4 fruit fly cellular contexts compared by ENCODE assay signal in the genomic region with DNA sequence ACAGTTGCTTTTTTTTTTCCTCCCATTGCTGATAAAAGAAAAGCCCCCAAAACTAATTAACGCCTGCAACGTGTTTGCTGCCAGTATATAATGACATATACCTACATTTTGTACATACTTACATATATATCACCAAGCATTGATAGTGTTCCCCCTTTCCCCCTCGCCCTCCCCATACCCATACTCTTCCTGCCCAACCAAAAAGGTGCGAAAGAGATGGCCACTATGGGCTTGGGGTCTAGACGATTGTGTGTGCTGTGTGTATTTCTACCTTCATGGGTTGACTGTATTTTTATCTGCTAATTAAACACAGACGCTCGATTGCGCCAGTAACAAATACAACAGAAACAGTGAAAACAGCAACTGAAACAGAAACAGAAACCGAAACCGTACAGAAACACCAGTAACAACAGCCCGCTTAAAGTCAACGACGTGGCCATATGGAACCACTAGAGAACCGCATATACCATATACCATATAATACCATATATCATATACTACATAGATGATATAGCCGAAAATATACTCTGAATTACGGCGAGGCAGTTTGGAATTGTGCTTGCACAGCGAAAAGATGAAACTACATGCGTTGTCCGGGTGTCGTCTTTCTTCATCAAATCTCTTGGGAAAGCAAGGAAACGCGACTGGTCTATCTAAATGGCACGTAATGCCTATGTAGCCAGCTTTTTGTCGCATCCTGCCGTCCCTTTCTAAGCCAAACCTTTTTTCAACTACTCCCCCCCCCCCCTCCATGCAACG.
TF ChIP-seq lines count a peak whose summit lies in the region.

No protein-coding gene starts in this region.

- TF ChIP-seq CTCF in whole organism, embryonic (GFP tag; optimal IDR thresholded peaks at IDR 0.05; lab: Kevin White, UChicago) = no peak

TF ChIP-seq in whole organism, adult, 20 proteins besides CTCF, POLR2A, EP300 and RAD21:
- TF ChIP-seq cic (GFP tag; optimal IDR thresholded peaks at IDR 0.05; lab: Kevin White, UChicago) (peak; percentile 22), CG7045 (GFP tag; optimal IDR thresholded peaks at IDR 0.05; lab: Kevin White, UChicago) (no peak), tj (GFP tag; optimal IDR thresholded peaks at IDR 0.05; lab: Kevin White, UChicago) (peak; percentile 90)

TF ChIP-seq in whole organism, embryonic, 481 proteins besides CTCF, POLR2A, EP300 and RAD21:
- TF ChIP-seq dati (GFP tag; IDR thresholded peaks at IDR 0.05; lab: Robert Waterston, UW) (no peak), eyg (GFP tag; optimal IDR thresholded peaks at IDR 0.05; lab: Kevin White, UChicago) (no peak), mirr (GFP tag; optimal IDR thresholded peaks at IDR 0.05; lab: Kevin White, UChicago) (peak; percentile 42), kni (GFP tag; optimal IDR thresholded peaks at IDR 0.05; lab: Kevin White, UChicago) (peak; percentile 9), crol (GFP tag; IDR thresholded peaks at IDR 0.05; lab: Robert Waterston, UW) (peak; percentile 87), CG8290 (GFP tag; optimal IDR thresholded peaks at IDR 0.05; lab: Kevin White, UChicago) (no peak), CG8290 (tag; optimal IDR thresholded peaks at IDR 0.05; lab: Kevin White, UChicago) (peak in 1 of 2 experiments; percentile 15), Vsx1 (GFP tag; optimal IDR thresholded peaks at IDR 0.05; lab: Kevin White, UChicago) (peak; percentile 70), twi (tag; optimal IDR thresholded peaks at IDR 0.05; lab: Kevin White, UChicago) (peak; percentile 24), CG17359 (tag; optimal IDR thresholded peaks at IDR 0.05; lab: Kevin White, UChicago) (no peak), CG7745 (tag; optimal IDR thresholded peaks at IDR 0.05; lab: Kevin White, UChicago) (peak; percentile 17), chinmo (GFP tag; IDR thresholded peaks at IDR 0.05; lab: Robert Waterston, UW; ENCODE audit: partially characterized antibody) (0 out of 4 replicates have a peak, but pooled peaks have one; percentile 49), grau (tag; optimal IDR thresholded peaks at IDR 0.05; lab: Kevin White, UChicago) (peak; percentile 12), lab (GFP tag; optimal IDR thresholded peaks at IDR 0.05; lab: Kevin White, UChicago) (peak; percentile 31), cg (GFP tag; optimal IDR thresholded peaks at IDR 0.05; lab: Kevin White, UChicago) (peak; percentile 29), sug (tag; optimal IDR thresholded peaks at IDR 0.05; lab: Kevin White, UChicago) (peak; percentile 44), TFAM (GFP tag; optimal IDR thresholded peaks at IDR 0.05; lab: Kevin White, UChicago) (no peak), exex (tag; optimal IDR thresholded peaks at IDR 0.05; lab: Kevin White, UChicago) (peak; percentile 59), CG10543 (GFP tag; optimal IDR thresholded peaks at IDR 0.05; lab: Kevin White, UChicago) (peak; percentile 54), CG18599 (GFP tag; optimal IDR thresholded peaks at IDR 0.05; lab: Kevin White, UChicago) (peak; percentile 13), CG2678 (tag; optimal IDR thresholded peaks at IDR 0.05; lab: Kevin White, UChicago) (peak; percentile 0), GATAe (GFP tag; conservative IDR thresholded peaks at IDR 0.05; lab: Robert Waterston, UW) (peak; percentile 55; the same call in 1 of the 2 replicates), CG32532 (GFP tag; IDR thresholded peaks at IDR 0.05; lab: Robert Waterston, UW) (no peak)
TF ChIP-seq in whole organism, embryonic: peak in this region for 17.

TF ChIP-seq in whole organism, prepupa, 60 proteins besides CTCF, POLR2A, EP300 and RAD21:
- TF ChIP-seq fkh (GFP tag; optimal IDR thresholded peaks at IDR 0.05; lab: Kevin White, UChicago) (peak; percentile 76), CG32006 (GFP tag; optimal IDR thresholded peaks at IDR 0.05; lab: Kevin White, UChicago) (no peak)

TF ChIP-seq in whole organism, wandering third instar larva, 38 proteins besides CTCF, POLR2A, EP300 and RAD21:
- TF ChIP-seq CrebA (GFP tag; optimal IDR thresholded peaks at IDR 0.05; lab: Kevin White, UChicago; ENCODE audit: borderline replicate concordance) = peak; percentile 1
- no peak for TF ChIP-seq Rel (GFP tag; optimal IDR thresholded peaks at IDR 0.05; lab: Kevin White, UChicago)
- peak; percentile 54 for TF ChIP-seq Rel (tag; optimal IDR thresholded peaks at IDR 0.05; lab: Kevin White, UChicago)
- TF ChIP-seq Vsx2 (GFP tag; optimal IDR thresholded peaks at IDR 0.05; lab: Kevin White, UChicago; ENCODE audit: partially characterized antibody) = no peak
- TF ChIP-seq OdsH (GFP tag; optimal IDR thresholded peaks at IDR 0.05; lab: Kevin White, UChicago) = no peak
- TF ChIP-seq Hr78 (GFP tag; optimal IDR thresholded peaks at IDR 0.05; lab: Kevin White, UChicago) = no peak
- no peak for TF ChIP-seq Myc (optimal IDR thresholded peaks at IDR 0.05; lab: Kevin White, UChicago)
